Fruit fly (Drosophila melanogaster) whole organism, embryonic: ENCODE data around the gene CG10311.

Source experiments
- Antp ChIP-seq: fragments of 200-800 bp; sonication (Bioruptor generic); optimal IDR thresholded peaks from 3 replicates; lab custom pipeline; 2016; ENCODE audit warnings: missing biosample characterization, missing genetic modification characterization
- BEAF-32 ChIP-seq: fragments of 200-800 bp; sonication (Bioruptor generic); optimal IDR thresholded peaks from 3 replicates; lab custom pipeline; 2017; ENCODE audit warnings: missing biosample characterization, missing genetic modification characterization, mild to moderate bottlenecking, moderate library complexity, missing genetic modification reagents
- Bdp1 ChIP-seq: fragments of 200-800 bp; sonication (Bioruptor generic); optimal IDR thresholded peaks from 3 replicates; lab custom pipeline; 2016; ENCODE audit warnings: missing biosample characterization, missing genetic modification characterization
- CG10267 ChIP-seq: fragments of 200-800 bp; sonication (Bioruptor generic); optimal IDR thresholded peaks from 2 replicates; lab custom pipeline; 2018; ENCODE audit warnings: missing biosample characterization, mild to moderate bottlenecking, missing genetic modification characterization, moderate library complexity
- CG10321 ChIP-seq: fragments of 200-800 bp; sonication (Bioruptor generic); IDR thresholded peaks from 2 replicates; pipeline ENCODE4 v1.3.6; 2022; ENCODE audit warnings: missing biosample characterization, missing genetic modification characterization
- CG10959 ChIP-seq: fragments of 200-800 bp; sonication (Bioruptor generic); IDR thresholded peaks from 2 replicates; pipeline ENCODE4 v1.3.6; 2022; ENCODE audit warnings: missing biosample characterization, missing genetic modification characterization
- CG11723 ChIP-seq: fragments of 200-800 bp; sonication (Bioruptor generic); optimal IDR thresholded peaks from 2 replicates; lab custom pipeline; 2017; ENCODE audit warnings: missing biosample characterization, mild to moderate bottlenecking, missing genetic modification characterization
- CG12219 ChIP-seq: fragments of 200-800 bp; sonication (Bioruptor generic); optimal IDR thresholded peaks from 3 replicates; lab custom pipeline; 2018; ENCODE audit warnings: missing biosample characterization, mild to moderate bottlenecking, missing genetic modification characterization
- CG13775 ChIP-seq: fragments of 200-800 bp; sonication (Bioruptor generic); optimal IDR thresholded peaks from 3 replicates; lab custom pipeline; 2017; ENCODE audit warnings: missing biosample characterization, mild to moderate bottlenecking, missing genetic modification characterization
- CG15696 ChIP-seq: fragments of 200-800 bp; sonication (Bioruptor generic); optimal IDR thresholded peaks from 2 replicates; lab custom pipeline; 2019; ENCODE audit warnings: missing biosample characterization, mild to moderate bottlenecking, missing genetic modification characterization, moderate library complexity
- CG17829 ChIP-seq: fragments of 200-800 bp; optimal IDR thresholded peaks from 2 replicates; lab custom pipeline; 2019; ENCODE audit warnings: missing biosample characterization, mild to moderate bottlenecking, missing genetic modification characterization, moderate library complexity
- CG18599 ChIP-seq: fragments of 200-800 bp; sonication (Bioruptor generic); optimal IDR thresholded peaks from 3 replicates; lab custom pipeline; 2017; ENCODE audit warnings: missing biosample characterization, missing genetic modification characterization, mild to moderate bottlenecking, moderate library complexity, missing genetic modification reagents
- CG18619 ChIP-seq: fragments of 200-800 bp; sonication (Bioruptor generic); optimal IDR thresholded peaks from 3 replicates; lab custom pipeline; 2017; ENCODE audit warnings: missing biosample characterization, mild to moderate bottlenecking, missing genetic modification characterization
- CG30403 ChIP-seq: fragments of 200-800 bp; sonication (Bioruptor generic); optimal IDR thresholded peaks from 3 replicates; lab custom pipeline; 2016; ENCODE audit warnings: missing biosample characterization, missing genetic modification characterization
- CG31365 ChIP-seq: fragments of 200-800 bp; sonication (Bioruptor generic); optimal IDR thresholded peaks from 2 replicates; lab custom pipeline; 2018; ENCODE audit warnings: missing biosample characterization, mild to moderate bottlenecking, missing genetic modification characterization
- CG42726 ChIP-seq: fragments of 200-800 bp; sonication (Bioruptor generic); IDR thresholded peaks from 2 replicates; pipeline ENCODE4 v1.3.6; 2022; ENCODE audit warnings: missing biosample characterization, missing genetic modification characterization; ENCODE audit not compliant: partially characterized antibody
- CG4404 ChIP-seq: fragments of 200-800 bp; sonication (Bioruptor generic); IDR thresholded peaks from 2 replicates; pipeline ENCODE4 v1.3.6; 2022; ENCODE audit warnings: missing biosample characterization, missing genetic modification characterization
- CG4854 ChIP-seq: fragments of 200-800 bp; sonication (Bioruptor generic); optimal IDR thresholded peaks from 2 replicates; lab custom pipeline; 2016; ENCODE audit warnings: missing biosample characterization, missing genetic modification characterization, inconsistent platforms
- CG6854 ChIP-seq: fragments of 200-800 bp; sonication (Bioruptor generic); optimal IDR thresholded peaks from 3 replicates; lab custom pipeline; 2017; ENCODE audit warnings: missing biosample characterization, mild to moderate bottlenecking, missing genetic modification characterization
- CG9727 ChIP-seq: fragments of 200-800 bp; sonication (Bioruptor generic); optimal IDR thresholded peaks from 3 replicates; lab custom pipeline; 2017; ENCODE audit warnings: missing biosample characterization, mild to moderate bottlenecking, missing genetic modification characterization
- CkIIα-i1 ChIP-seq: fragments of 200-800 bp; sonication (Bioruptor generic); IDR thresholded peaks from 2 replicates; pipeline ENCODE4 v1.3.6; 2022; ENCODE audit warnings: missing biosample characterization, missing genetic modification characterization
- Dbx ChIP-seq: fragments of 200-800 bp; sonication (Bioruptor generic); IDR thresholded peaks from 3 replicates; pipeline ENCODE4 v1.3.6; 2022; ENCODE audit warnings: missing biosample characterization, missing genetic modification characterization
- Drgx ChIP-seq: fragments of 200-800 bp; sonication (Bioruptor generic); IDR thresholded peaks from 2 replicates; pipeline ENCODE4 v1.3.6; 2022; ENCODE audit warnings: missing biosample characterization, missing genetic modification characterization
- Fer3 ChIP-seq: fragments of 200-800 bp; sonication (Bioruptor generic); optimal IDR thresholded peaks from 2 replicates; lab custom pipeline; 2018; ENCODE audit warnings: missing biosample characterization, mild to moderate bottlenecking, missing genetic modification characterization, moderate library complexity
- Gug ChIP-seq: fragments of 200-800 bp; sonication (Bioruptor generic); IDR thresholded peaks from 4 replicates; pipeline ENCODE4 v1.3.6; 2022; ENCODE audit warnings: missing biosample characterization, missing genetic modification characterization
- Med ChIP-seq: fragments of 200-800 bp; sonication (Bioruptor generic); peaks from one replicate; lab custom pipeline; 2016; ENCODE audit warnings: missing biosample characterization, missing genetic modification characterization, mild to moderate bottlenecking, inconsistent platforms, moderate library complexity
- NC2α ChIP-seq: fragments of 200-800 bp; sonication (Bioruptor generic); optimal IDR thresholded peaks from 2 replicates; lab custom pipeline; 2016; ENCODE audit warnings: missing biosample characterization, missing genetic modification characterization
- Nf-YA ChIP-seq: fragments of 200-800 bp; sonication (Bioruptor generic); IDR thresholded peaks from 2 replicates; pipeline ENCODE4 v1.3.6; 2022; ENCODE audit warnings: missing biosample characterization, missing genetic modification characterization
- Ptx1 ChIP-seq: fragments of 200-800 bp; sonication (Bioruptor generic); IDR thresholded peaks from 2 replicates; pipeline ENCODE4 v1.3.6; 2022; ENCODE audit warnings: missing biosample characterization, missing genetic modification characterization
- TFAM ChIP-seq: fragments of 200-800 bp; sonication (Bioruptor generic); optimal IDR thresholded peaks from 2 replicates; lab custom pipeline; 2017; ENCODE audit warnings: missing biosample characterization, missing genetic modification characterization, inconsistent platforms
- Vsx1 ChIP-seq: fragments of 200-800 bp; sonication (Bioruptor generic); optimal IDR thresholded peaks from 2 replicates; lab custom pipeline; 2017; ENCODE audit warnings: missing biosample characterization, mild to moderate bottlenecking, missing genetic modification characterization, missing genetic modification reagents
- ash1 ChIP-seq: fragments of 200-800 bp; sonication (Bioruptor generic); optimal IDR thresholded peaks from 2 replicates; lab custom pipeline; 2018; ENCODE audit warnings: missing biosample characterization, mild to moderate bottlenecking, missing genetic modification characterization
- bab2 ChIP-seq: fragments of 200-800 bp; sonication (Bioruptor generic); optimal IDR thresholded peaks from 2 replicates; lab custom pipeline; 2016; ENCODE audit warnings: missing biosample characterization, missing genetic modification characterization
- bsh ChIP-seq, 2 experiments: fragments of 200-800 bp; sonication (Bioruptor generic); optimal IDR thresholded peaks; 2 replicates each; lab custom pipeline; 2017 to 2018; ENCODE audit warnings: mild to moderate bottlenecking in 2 of 2, missing biosample characterization in 2 of 2, missing genetic modification characterization in 2 of 2, moderate library complexity in 1 of 2
- chif ChIP-seq, 2 experiments: fragments of 200-800 bp; sonication (Bioruptor generic); optimal IDR thresholded peaks; 3 replicates each; lab custom pipeline; 2016; ENCODE audit warnings: missing biosample characterization in 2 of 2, missing genetic modification characterization in 2 of 2
- chm ChIP-seq: fragments of 200-800 bp; sonication (Bioruptor generic); IDR thresholded peaks from 2 replicates; pipeline ENCODE4 v1.3.6; 2022; ENCODE audit warnings: missing biosample characterization, missing genetic modification characterization
- emc ChIP-seq: fragments of 200-800 bp; sonication (Bioruptor generic); optimal IDR thresholded peaks from 2 replicates; lab custom pipeline; 2016; ENCODE audit warnings: missing biosample characterization, missing genetic modification characterization
- ham ChIP-seq: fragments of 200-800 bp; sonication (Bioruptor generic); IDR thresholded peaks from 2 replicates; pipeline ENCODE4 v1.3.6; 2022; ENCODE audit warnings: missing biosample characterization, missing genetic modification characterization
- inv ChIP-seq: fragments of 200-800 bp; sonication (Bioruptor generic); IDR thresholded peaks from 2 replicates; pipeline ENCODE4 v1.3.6; 2022; ENCODE audit warnings: missing biosample characterization, missing genetic modification characterization; ENCODE audit not compliant: partially characterized antibody
- jigr1 ChIP-seq: fragments of 200-800 bp; sonication (Bioruptor generic); IDR thresholded peaks from 3 replicates; pipeline ENCODE4 v1.3.6; 2022; ENCODE audit warnings: missing biosample characterization, missing genetic modification characterization
- knrl ChIP-seq: fragments of 200-800 bp; sonication (Bioruptor generic); IDR thresholded peaks from 3 replicates; pipeline ENCODE4 v1.3.6; 2022; ENCODE audit warnings: missing biosample characterization, missing genetic modification characterization; ENCODE audit not compliant: partially characterized antibody
- lov ChIP-seq, 2 experiments: fragments of 200-800 bp in 1 of 2; fragments of >200 bp in 1 of 2; sonication (Bioruptor generic) in 1 of 2; IDR thresholded peaks in 1 of 2; optimal IDR thresholded peaks in 1 of 2; 2 replicates in 1 of 2; 3 replicates in 1 of 2; pipeline versions ENCODE4 v1.3.6 to Lab custom; 2017 to 2022; ENCODE audit warnings: missing biosample characterization in 1 of 2, missing genetic modification characterization in 1 of 2
- nau ChIP-seq: fragments of 200-800 bp; sonication (Bioruptor generic); optimal IDR thresholded peaks from 3 replicates; lab custom pipeline; 2017; ENCODE audit warnings: missing biosample characterization, mild to moderate bottlenecking, missing genetic modification characterization, missing genetic modification reagents
- nmo ChIP-seq: fragments of 200-800 bp; sonication (Bioruptor generic); optimal IDR thresholded peaks from 2 replicates; lab custom pipeline; 2018; ENCODE audit warnings: missing biosample characterization, mild to moderate bottlenecking, missing genetic modification characterization, moderate library complexity
- nom ChIP-seq: fragments of 200-800 bp; sonication (Bioruptor generic); optimal IDR thresholded peaks from 2 replicates; lab custom pipeline; 2017; ENCODE audit warnings: missing biosample characterization, missing genetic modification characterization, mild to moderate bottlenecking, moderate library complexity, missing genetic modification reagents
- pfk ChIP-seq: fragments of 200-800 bp; sonication (Bioruptor generic); optimal IDR thresholded peaks from 2 replicates; lab custom pipeline; 2018; ENCODE audit warnings: missing biosample characterization, mild to moderate bottlenecking, missing genetic modification characterization, moderate library complexity
- rib ChIP-seq: fragments of 200-800 bp; sonication (Bioruptor generic); IDR thresholded peaks from 2 replicates; pipeline ENCODE4 v1.3.6; 2022; ENCODE audit warnings: missing biosample characterization, missing genetic modification characterization
- sens ChIP-seq: fragments of 200-800 bp; sonication (Bioruptor generic); peaks from one replicate; lab custom pipeline; 2016; ENCODE audit warnings: missing biosample characterization, missing genetic modification characterization
- sens-2 ChIP-seq: fragments of 200-800 bp; sonication (Bioruptor generic); IDR thresholded peaks from 2 replicates; pipeline ENCODE4 v1.3.6; 2022; ENCODE audit warnings: missing biosample characterization, missing genetic modification characterization
- usp ChIP-seq: fragments of >200 bp; optimal IDR thresholded peaks from 2 replicates; lab custom pipeline; 2017; ENCODE audit warnings: missing biosample characterization, missing genetic modification characterization
- vvl ChIP-seq: fragments of 200-800 bp; sonication (Bioruptor generic); IDR thresholded peaks from 2 replicates; pipeline ENCODE4 v1.3.6; 2022; ENCODE audit warnings: missing biosample characterization, missing genetic modification characterization

CG10311 gene

dm6 chr3R:16341817-16342374 lies 14.9 kb downstream of the CG10311 start, which contains the start of the genes SF2 and pad (continued):
- TF ChIP-seq jigr1 (GFP tag; lab: Robert Waterston, UW) (no peak; the same call in 2 of the 3 replicates), CG42726 (no peak; the same call in 1 of the 2 replicates), CG13775 (GFP tag; lab: Kevin White, UChicago) (peak; percentile 84), CkIIα-i1 (GFP tag; lab: Robert Waterston, UW) (no peak), rib (GFP tag; lab: Robert Waterston, UW) (no peak), nmo (GFP tag; lab: Kevin White, UChicago) (peak; percentile 91), CG15696 (tag; lab: Kevin White, UChicago) (peak; percentile 86), CG30403 (GFP tag; lab: Kevin White, UChicago) (peak; percentile 88), CG31365 (no peak), Gug (GFP tag; lab: Robert Waterston, UW) (peak; percentile 79; the same call in 3 of the 4 replicates), Fer3 (tag; lab: Kevin White, UChicago) (peak; percentile 60), Nf-YA (GFP tag; lab: Robert Waterston, UW) (no peak), pfk (peak; percentile 21), Antp (peak; percentile 65), Bdp1 (GFP tag; lab: Kevin White, UChicago) (peak; percentile 67), nau (GFP tag; lab: Kevin White, UChicago) (peak; percentile 65), sens-2 (GFP tag; lab: Robert Waterston, UW) (peak; percentile 46; the same call in 1 of the 2 replicates), vvl (peak; percentile 36; the same call in 1 of the 2 replicates), CG11723 (peak; percentile 54), bsh (GFP tag; optimal IDR thresholded peaks at IDR 0.05; lab: Kevin White, UChicago) (peak in 1 of 2 experiments; percentile 64), CG10959 (GFP tag; lab: Robert Waterston, UW) (peak; percentile 48; the same call in 1 of the 2 replicates), CG18599 (GFP tag; lab: Kevin White, UChicago) (peak; percentile 74), bab2 (GFP tag; lab: Kevin White, UChicago) (peak; percentile 80), NC2α (GFP tag; lab: Kevin White, UChicago) (peak; percentile 51), CG4854 (GFP tag; lab: Kevin White, UChicago) (peak; percentile 60), CG10267 (tag; lab: Kevin White, UChicago) (peak; percentile 82), ash1 (GFP tag; lab: Kevin White, UChicago) (no peak), usp (no peak), emc (peak; percentile 49), BEAF-32 (GFP tag; lab: Kevin White, UChicago) (peak; percentile 99), ham (no peak), CG10321 (GFP tag; lab: Robert Waterston, UW) (no peak), Vsx1 (GFP tag; lab: Kevin White, UChicago) (peak; percentile 61), TFAM (GFP tag; lab: Kevin White, UChicago) (no peak), knrl (GFP tag; lab: Robert Waterston, UW) (peak; percentile 98), Ptx1 (GFP tag; lab: Robert Waterston, UW) (peak; percentile 81), CG9727 (GFP tag; lab: Kevin White, UChicago) (peak; percentile 71), Dbx (peak; percentile 86), CG18619 (GFP tag; lab: Kevin White, UChicago) (peak; percentile 65)
- TF ChIP-seq, all 482 proteins: peak for 376

DNA sequence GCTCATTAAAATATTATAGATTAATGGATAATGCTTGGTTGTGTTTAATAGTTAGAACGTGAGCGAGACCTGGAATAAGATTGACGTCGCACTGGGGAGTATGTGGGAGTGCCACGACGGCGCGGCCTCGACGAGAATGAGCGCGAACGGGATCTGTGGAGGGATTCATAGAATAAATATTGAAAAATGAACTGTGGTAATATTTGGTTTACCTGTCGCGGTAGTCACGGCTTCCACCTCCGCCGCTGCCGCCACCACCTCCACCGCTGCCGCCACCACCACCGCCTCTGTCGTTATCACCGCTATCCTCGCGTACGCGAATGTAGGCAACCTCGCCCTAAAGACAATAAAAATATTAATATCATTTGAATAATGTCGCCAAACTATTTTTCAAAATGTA lies 16.2 kb downstream of the CG10311 start:
- TF ChIP-seq lov (optimal IDR thresholded peaks at IDR 0.05; lab: Kevin White, UChicago) = no peak
- no peak for TF ChIP-seq lov (GFP tag; IDR thresholded peaks at IDR 0.05; lab: Robert Waterston, UW)
- no peak for TF ChIP-seq inv (GFP tag; lab: Robert Waterston, UW)
- peak; percentile 11 for TF ChIP-seq sens (GFP tag; lab: Kevin White, UChicago)
- TF ChIP-seq bsh (GFP tag; optimal IDR thresholded peaks at IDR 0.05; lab: Kevin White, UChicago) = peak in 1 of 2 experiments; percentile 15
- TF ChIP-seq Drgx = peak; percentile 45
- TF ChIP-seq CG17829 (tag; lab: Kevin White, UChicago) = no peak
- TF ChIP-seq chm (GFP tag; lab: Robert Waterston, UW) = no peak
- peak; percentile 46 for TF ChIP-seq nom
- TF ChIP-seq Med = peak; percentile 49
- TF ChIP-seq CG4404 = no peak
- TF ChIP-seq CG6854 (GFP tag; lab: Kevin White, UChicago) = no peak
- TF ChIP-seq CG12219 (GFP tag; lab: Kevin White, UChicago) = no peak
- TF ChIP-seq chif (GFP tag; optimal IDR thresholded peaks at IDR 0.05; lab: Kevin White, UChicago) = no peak
- TF ChIP-seq, all 482 proteins: peak for 5
